Fruit fly (Drosophila melanogaster) whole organism, embryonic: ENCODE measurements around the gene CG7183.
A peak's percentile ranks its signal among the peaks of the same experiment; 100 is the strongest.

Experiments
- Aef1 ChIP-seq: fragments of 200-800 bp; sonication (Bioruptor generic); IDR thresholded peaks from 3 replicates; pipeline ENCODE4 v1.3.6; 2022; ENCODE audit warnings: missing biosample characterization, missing genetic modification characterization
- BEAF-32 ChIP-seq: fragments of 200-800 bp; sonication (Bioruptor generic); optimal IDR thresholded peaks from 3 replicates; lab custom pipeline; 2017; ENCODE audit warnings: missing biosample characterization, missing genetic modification characterization, mild to moderate bottlenecking, moderate library complexity, missing genetic modification reagents
- C15 ChIP-seq: fragments of 200-800 bp; sonication (Bioruptor generic); IDR thresholded peaks from 3 replicates; pipeline ENCODE4 v1.3.6; 2022; ENCODE audit warnings: missing biosample characterization, missing genetic modification characterization
- CG10147 ChIP-seq: fragments of 200-800 bp; sonication (Bioruptor generic); optimal IDR thresholded peaks from 2 replicates; lab custom pipeline; 2019; ENCODE audit warnings: missing biosample characterization, mild to moderate bottlenecking, missing genetic modification characterization, moderate library complexity
- CG10462 ChIP-seq: fragments of 200-800 bp; sonication (Bioruptor generic); optimal IDR thresholded peaks from 2 replicates; lab custom pipeline; 2016; ENCODE audit warnings: missing biosample characterization, missing genetic modification characterization
- CG10565 ChIP-seq: fragments of 200-800 bp; sonication (Bioruptor generic); optimal IDR thresholded peaks from 3 replicates; lab custom pipeline; 2016; ENCODE audit warnings: missing biosample characterization, mild to moderate bottlenecking, missing genetic modification characterization
- CG10959 ChIP-seq: fragments of 200-800 bp; sonication (Bioruptor generic); IDR thresholded peaks from 2 replicates; pipeline ENCODE4 v1.3.6; 2022; ENCODE audit warnings: missing biosample characterization, missing genetic modification characterization
- CG11695 ChIP-seq: fragments of 200-800 bp; sonication (Bioruptor generic); IDR thresholded peaks from 3 replicates; pipeline ENCODE4 v1.3.6; 2022; ENCODE audit warnings: missing biosample characterization, missing genetic modification characterization
- CG12236 ChIP-seq: fragments of 200-800 bp; sonication (Bioruptor generic); optimal IDR thresholded peaks from 2 replicates; lab custom pipeline; 2016; ENCODE audit warnings: missing biosample characterization, missing genetic modification characterization
- CG12744 ChIP-seq: fragments of 200-800 bp; sonication (Bioruptor generic); optimal IDR thresholded peaks from 2 replicates; lab custom pipeline; 2016; ENCODE audit warnings: missing biosample characterization, missing genetic modification characterization
- CG15011 ChIP-seq: fragments of 200-800 bp; sonication (Bioruptor generic); optimal IDR thresholded peaks from 3 replicates; lab custom pipeline; 2018; ENCODE audit warnings: missing biosample characterization, mild to moderate bottlenecking, missing genetic modification characterization
- CG15514 ChIP-seq: fragments of 200-800 bp; sonication (Bioruptor generic); optimal IDR thresholded peaks from 3 replicates; lab custom pipeline; 2017; ENCODE audit warnings: missing biosample characterization, missing genetic modification characterization, mild to moderate bottlenecking, moderate library complexity, missing genetic modification reagents
- CG1603 ChIP-seq: fragments of 200-800 bp; sonication (Bioruptor generic); optimal IDR thresholded peaks from 2 replicates; lab custom pipeline; 2019; ENCODE audit warnings: missing biosample characterization, mild to moderate bottlenecking, missing genetic modification characterization, moderate library complexity
- CG17802 ChIP-seq: fragments of 200-800 bp; sonication (Bioruptor generic); optimal IDR thresholded peaks from 2 replicates; lab custom pipeline; 2018; ENCODE audit warnings: missing biosample characterization, mild to moderate bottlenecking, missing genetic modification characterization, moderate library complexity
- CG2116 ChIP-seq: fragments of 200-800 bp; sonication (Bioruptor generic); optimal IDR thresholded peaks from 3 replicates; lab custom pipeline; 2018; ENCODE audit warnings: missing biosample characterization, mild to moderate bottlenecking, missing genetic modification characterization
- CG2120 ChIP-seq: fragments of 200-800 bp; sonication (Bioruptor generic); optimal IDR thresholded peaks from 3 replicates; lab custom pipeline; 2016; ENCODE audit warnings: missing biosample characterization, missing genetic modification characterization
- CG30020 ChIP-seq: fragments of 200-800 bp; optimal IDR thresholded peaks from 2 replicates; lab custom pipeline; 2019; ENCODE audit warnings: missing biosample characterization, mild to moderate bottlenecking, missing genetic modification characterization, moderate library complexity
- CG30431 ChIP-seq: fragments of 200-800 bp; sonication (Bioruptor generic); optimal IDR thresholded peaks from 2 replicates; lab custom pipeline; 2017; ENCODE audit warnings: missing biosample characterization, missing genetic modification characterization
- CG4282 ChIP-seq: fragments of 200-800 bp; sonication (Bioruptor generic); optimal IDR thresholded peaks from 2 replicates; lab custom pipeline; 2016; ENCODE audit warnings: missing biosample characterization, missing genetic modification characterization
- CG4424 ChIP-seq: fragments of 200-800 bp; sonication (Bioruptor generic); optimal IDR thresholded peaks from 3 replicates; lab custom pipeline; 2016; ENCODE audit warnings: missing biosample characterization, missing genetic modification characterization
- CG7357 ChIP-seq: fragments of 200-800 bp; sonication (Bioruptor generic); IDR thresholded peaks from 3 replicates; pipeline ENCODE4 v1.3.6; 2022; ENCODE audit warnings: missing biosample characterization, missing genetic modification characterization
- Dp ChIP-seq: fragments of 200-800 bp; sonication (Bioruptor generic); optimal IDR thresholded peaks from 2 replicates; lab custom pipeline; 2018; ENCODE audit warnings: missing biosample characterization, mild to moderate bottlenecking, missing genetic modification characterization, moderate library complexity
- Dref ChIP-seq: fragments of 200-800 bp; sonication (Bioruptor generic); IDR thresholded peaks from 2 replicates; pipeline ENCODE4 v1.3.6; 2022; ENCODE audit warnings: missing biosample characterization, missing genetic modification characterization
- E2f2 ChIP-seq: fragments of 200-800 bp; sonication (Bioruptor generic); IDR thresholded peaks from 2 replicates; pipeline ENCODE4 v1.3.6; 2022; ENCODE audit warnings: missing biosample characterization, missing genetic modification characterization
- Ets65A ChIP-seq: fragments of 200-800 bp; sonication (Bioruptor generic); peaks from one replicate; lab custom pipeline; 2016; ENCODE audit warnings: missing biosample characterization, missing genetic modification characterization
- Ets97D ChIP-seq: fragments of 200-800 bp; sonication (Bioruptor generic); optimal IDR thresholded peaks from 3 replicates; lab custom pipeline; 2016; ENCODE audit warnings: missing biosample characterization, missing genetic modification characterization
- H15 ChIP-seq: fragments of 200-800 bp; sonication (Bioruptor generic); IDR thresholded peaks from 3 replicates; pipeline ENCODE4 v1.3.6; 2022; ENCODE audit warnings: missing biosample characterization, missing genetic modification characterization
- HLH4C ChIP-seq: fragments of 200-800 bp; sonication (Bioruptor generic); IDR thresholded peaks from 3 replicates; pipeline ENCODE4 v1.3.6; 2022; ENCODE audit warnings: missing biosample characterization, missing genetic modification characterization; ENCODE audit not compliant: partially characterized antibody
- Hsf ChIP-seq: fragments of 200-800 bp; sonication (Bioruptor generic); optimal IDR thresholded peaks from 3 replicates; lab custom pipeline; 2016; ENCODE audit warnings: missing biosample characterization, missing genetic modification characterization
- Med ChIP-seq: fragments of 200-800 bp; sonication (Bioruptor generic); peaks from one replicate; lab custom pipeline; 2016; ENCODE audit warnings: missing biosample characterization, missing genetic modification characterization, mild to moderate bottlenecking, inconsistent platforms, moderate library complexity
- Myb ChIP-seq: fragments of 200-800 bp; sonication (Bioruptor generic); optimal IDR thresholded peaks from 2 replicates; lab custom pipeline; 2016; ENCODE audit warnings: missing biosample characterization, missing genetic modification characterization
- NC2α ChIP-seq: fragments of 200-800 bp; sonication (Bioruptor generic); optimal IDR thresholded peaks from 2 replicates; lab custom pipeline; 2016; ENCODE audit warnings: missing biosample characterization, missing genetic modification characterization
- Rfx ChIP-seq: fragments of 200-800 bp; sonication (Bioruptor generic); IDR thresholded peaks from 2 replicates; pipeline ENCODE4 v1.3.6; 2022; ENCODE audit warnings: missing biosample characterization, missing genetic modification characterization
- Sin3A ChIP-seq: fragments of >200 bp; optimal IDR thresholded peaks from 2 replicates; lab custom pipeline; 2018
- Sry-δ ChIP-seq: fragments of 200-800 bp; sonication (Bioruptor generic); optimal IDR thresholded peaks from 2 replicates; lab custom pipeline; 2016; ENCODE audit warnings: missing biosample characterization, missing genetic modification characterization
- btn ChIP-seq: fragments of 200-800 bp; sonication (Bioruptor generic); optimal IDR thresholded peaks from 2 replicates; lab custom pipeline; 2016; ENCODE audit warnings: missing biosample characterization, missing genetic modification characterization
- cas ChIP-seq: fragments of 200-800 bp; sonication (Bioruptor generic); IDR thresholded peaks from 2 replicates; pipeline ENCODE4 v1.3.6; 2022; ENCODE audit warnings: missing biosample characterization, missing genetic modification characterization
- cg ChIP-seq: fragments of 200-800 bp; sonication (Bioruptor generic); optimal IDR thresholded peaks from 3 replicates; lab custom pipeline; 2019; ENCODE audit warnings: missing biosample characterization, mild to moderate bottlenecking, missing genetic modification characterization, moderate library complexity
- dysf ChIP-seq: fragments of 200-800 bp; sonication (Bioruptor generic); IDR thresholded peaks from 3 replicates; pipeline ENCODE4 v1.3.6; 2022; ENCODE audit warnings: missing biosample characterization, missing genetic modification characterization
- exex ChIP-seq: fragments of 200-800 bp; sonication (Bioruptor generic); optimal IDR thresholded peaks from 4 replicates; lab custom pipeline; 2018; ENCODE audit warnings: missing biosample characterization, mild to moderate bottlenecking, missing genetic modification characterization, moderate library complexity
- gcm ChIP-seq: fragments of 200-800 bp; sonication (Bioruptor generic); optimal IDR thresholded peaks from 2 replicates; lab custom pipeline; 2019; ENCODE audit warnings: missing biosample characterization, mild to moderate bottlenecking, missing genetic modification characterization, moderate library complexity
- gro ChIP-seq: fragments of 200-800 bp; sonication (Bioruptor generic); optimal IDR thresholded peaks from 2 replicates; lab custom pipeline; 2016; ENCODE audit warnings: missing biosample characterization, missing genetic modification characterization
- jumu ChIP-seq: fragments of 200-800 bp; sonication (Bioruptor generic); optimal IDR thresholded peaks from 3 replicates; lab custom pipeline; 2016; ENCODE audit warnings: missing biosample characterization, missing genetic modification characterization
- ken ChIP-seq: fragments of 200-800 bp; sonication (Bioruptor generic); IDR thresholded peaks from 3 replicates; pipeline ENCODE4 v1.3.6; 2022; ENCODE audit warnings: missing biosample characterization, missing genetic modification characterization
- phol ChIP-seq: fragments of 200-800 bp; sonication (Bioruptor generic); optimal IDR thresholded peaks from 3 replicates; lab custom pipeline; 2018; ENCODE audit warnings: missing biosample characterization, mild to moderate bottlenecking, missing genetic modification characterization, moderate library complexity
- pzg ChIP-seq: fragments of 200-800 bp; sonication (Bioruptor generic); optimal IDR thresholded peaks from 3 replicates; lab custom pipeline; 2018; ENCODE audit warnings: missing biosample characterization, mild to moderate bottlenecking, missing genetic modification characterization, moderate library complexity
- row ChIP-seq: fragments of 200-800 bp; sonication (Bioruptor generic); IDR thresholded peaks from 3 replicates; pipeline ENCODE4 v1.3.6; 2022; ENCODE audit warnings: missing biosample characterization, missing genetic modification characterization
- sens ChIP-seq: fragments of 200-800 bp; sonication (Bioruptor generic); peaks from one replicate; lab custom pipeline; 2016; ENCODE audit warnings: missing biosample characterization, missing genetic modification characterization
- ssp ChIP-seq: fragments of 200-800 bp; sonication (Bioruptor generic); IDR thresholded peaks from 2 replicates; pipeline ENCODE4 v1.3.6; 2022; ENCODE audit warnings: missing biosample characterization, missing genetic modification characterization
- stwl ChIP-seq: fragments of 200-800 bp; sonication (Bioruptor generic); optimal IDR thresholded peaks from 3 replicates; lab custom pipeline; 2018; ENCODE audit warnings: missing biosample characterization, mild to moderate bottlenecking, missing genetic modification characterization, moderate library complexity

CG7183 gene

dm6 chr3R:18232187-18232586 is 11.7 kb upstream of the CG7183 start:
- TF ChIP-seq phol (tag; lab: Kevin White, UChicago) (peak; percentile 70), CG17802 (tag; lab: Kevin White, UChicago) (peak; percentile 92), cg (GFP tag; lab: Kevin White, UChicago) (peak; percentile 22), sens (peak; percentile 16), CG10959 (GFP tag; lab: Robert Waterston, UW) (no peak), gcm (GFP tag; lab: Kevin White, UChicago) (peak; percentile 48)

DNA sequence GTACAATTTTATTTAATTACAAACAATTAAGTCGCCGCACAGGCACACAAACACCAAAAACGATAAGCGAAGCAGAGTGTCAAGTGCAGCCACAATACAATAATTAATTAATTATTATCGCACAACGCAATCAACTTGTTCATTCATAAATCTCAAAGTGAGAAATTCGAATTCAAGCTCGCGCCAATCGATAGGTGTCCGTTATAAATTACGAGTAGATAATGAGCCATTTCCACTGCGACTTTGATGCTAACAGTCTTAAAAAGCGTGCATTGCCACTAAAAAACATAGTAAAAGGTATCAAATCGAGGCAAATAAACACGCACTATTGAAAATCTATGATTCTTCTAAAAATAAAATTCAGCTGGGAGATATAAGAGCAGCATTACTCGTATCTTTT is 9.7 kb upstream of the CG7183 start:
- no peak for TF ChIP-seq btn (GFP tag; lab: Kevin White, UChicago)
- TF ChIP-seq CG7357, result peak; percentile 79
- TF ChIP-seq CG4424, result no peak
- TF ChIP-seq BEAF-32 (GFP tag; lab: Kevin White, UChicago), result peak; percentile 41
- TF ChIP-seq E2f2 (GFP tag; lab: Robert Waterston, UW), result peak; percentile 51; the same call in 1 of the 2 replicates
- no peak for TF ChIP-seq cas (GFP tag; lab: Robert Waterston, UW)
- no peak for TF ChIP-seq CG10462
- TF ChIP-seq CG12236, result no peak
- no peak for TF ChIP-seq CG30431 (GFP tag; lab: Kevin White, UChicago)
- TF ChIP-seq CG15011 (GFP tag; lab: Kevin White, UChicago), result no peak
- TF ChIP-seq Dref (GFP tag; lab: Robert Waterston, UW), result peak; percentile 46; the same call in 1 of the 2 replicates
- TF ChIP-seq CG12744, result no peak
- TF ChIP-seq CG17802 (tag; lab: Kevin White, UChicago), result peak; percentile 86
- TF ChIP-seq Aef1 (GFP tag; lab: Robert Waterston, UW), result no peak
- TF ChIP-seq CG2120, result no peak
- no peak for TF ChIP-seq jumu (GFP tag; lab: Kevin White, UChicago)
- no peak for TF ChIP-seq Hsf (GFP tag; lab: Kevin White, UChicago)
- TF ChIP-seq Dp (GFP tag; lab: Kevin White, UChicago), result peak; percentile 60
- no peak for TF ChIP-seq NC2α (GFP tag; lab: Kevin White, UChicago)
- peak; percentile 42 for TF ChIP-seq stwl (tag; lab: Kevin White, UChicago)
- TF ChIP-seq Sin3A (lab: Kevin White, UChicago), result no peak
- no peak for TF ChIP-seq gro (GFP tag; lab: Kevin White, UChicago)
- TF ChIP-seq Ets97D (GFP tag; lab: Kevin White, UChicago), result no peak
- no peak for TF ChIP-seq Ets65A (GFP tag; lab: Kevin White, UChicago)
- no peak for TF ChIP-seq CG10565 (GFP tag; lab: Kevin White, UChicago)
- TF ChIP-seq ssp (GFP tag; lab: Robert Waterston, UW), result peak; percentile 84
- TF ChIP-seq CG1603 (tag; lab: Kevin White, UChicago), result peak; percentile 26
- peak; percentile 32 for TF ChIP-seq Sry-δ
- TF ChIP-seq Rfx (GFP tag; lab: Robert Waterston, UW), result no peak
- TF ChIP-seq CG4282 (GFP tag; lab: Kevin White, UChicago), result no peak
- peak; percentile 21 for TF ChIP-seq CG30020 (tag; lab: Kevin White, UChicago)
- TF ChIP-seq CG2116, result peak; percentile 10
- peak; percentile 37 for TF ChIP-seq pzg (GFP tag; lab: Kevin White, UChicago)
- no peak for TF ChIP-seq C15 (GFP tag; lab: Robert Waterston, UW)
- TF ChIP-seq CG11695 (GFP tag; lab: Robert Waterston, UW), result no peak
- peak; percentile 80 for TF ChIP-seq Myb (GFP tag; lab: Kevin White, UChicago)
- TF ChIP-seq H15, result no peak
- TF ChIP-seq sens, result peak; percentile 45
- TF ChIP-seq HLH4C, result 0 out of 3 replicates have a peak, but pooled peaks have one; percentile 25
- no peak for TF ChIP-seq ken (GFP tag; lab: Robert Waterston, UW)
- no peak for TF ChIP-seq CG10147 (GFP tag; lab: Kevin White, UChicago)
- no peak for TF ChIP-seq dysf
- TF ChIP-seq CG15514 (GFP tag; lab: Kevin White, UChicago), result peak; percentile 47
- TF ChIP-seq row (GFP tag; lab: Robert Waterston, UW), result peak; percentile 20; the same call in 1 of the 3 replicates
- peak; percentile 50 for TF ChIP-seq Med (GFP tag; lab: Kevin White, UChicago)
- peak; percentile 9 for TF ChIP-seq exex (tag; lab: Kevin White, UChicago)
